Fruit fly (Drosophila melanogaster) whole organism, embryonic: ENCODE data around the gene CG13258.

Experiments used
- Abd-B ChIP-seq: fragments of 200-800 bp; sonication (Bioruptor generic); optimal IDR thresholded peaks from 2 replicates; lab custom pipeline; 2018; ENCODE audit warnings: missing biosample characterization, mild to moderate bottlenecking, missing genetic modification characterization, moderate library complexity
- Awh ChIP-seq: fragments of 200-800 bp; sonication (Bioruptor generic); IDR thresholded peaks from 2 replicates; pipeline ENCODE4, ENCODE4 v1.3.6; 2022; ENCODE audit warnings: missing biosample characterization, missing genetic modification characterization
- Bteb2 ChIP-seq: fragments of 200-800 bp; sonication (Bioruptor generic); optimal IDR thresholded peaks from 2 replicates; lab custom pipeline; 2016; ENCODE audit warnings: missing biosample characterization, missing genetic modification characterization
- CG11560 ChIP-seq: fragments of 200-800 bp; sonication (Bioruptor generic); IDR thresholded peaks from 3 replicates; pipeline ENCODE4 v1.3.6; 2022; ENCODE audit warnings: missing biosample characterization, missing genetic modification characterization
- CG12769 ChIP-seq: fragments of 200-800 bp; sonication (Bioruptor generic); optimal IDR thresholded peaks from 2 replicates; lab custom pipeline; 2019; ENCODE audit warnings: missing biosample characterization, mild to moderate bottlenecking, missing genetic modification characterization, moderate library complexity
- CG14860 ChIP-seq: fragments of 200-800 bp; sonication (Bioruptor generic); IDR thresholded peaks from 3 replicates; pipeline ENCODE4 v1.3.6; 2022; ENCODE audit warnings: missing biosample characterization, missing genetic modification characterization; ENCODE audit not compliant: partially characterized antibody
- CG16815 ChIP-seq: fragments of 200-800 bp; sonication (Bioruptor generic); optimal IDR thresholded peaks from 3 replicates; lab custom pipeline; 2017; ENCODE audit warnings: missing biosample characterization, mild to moderate bottlenecking, missing genetic modification characterization
- CG17186 ChIP-seq: fragments of 200-800 bp; sonication (Bioruptor generic); optimal IDR thresholded peaks from 3 replicates; lab custom pipeline; 2017; ENCODE audit warnings: missing biosample characterization, missing genetic modification reagents, missing genetic modification characterization
- CG17912 ChIP-seq: fragments of 200-800 bp; sonication (Bioruptor generic); optimal IDR thresholded peaks from 2 replicates; lab custom pipeline; 2018; ENCODE audit warnings: missing biosample characterization, mild to moderate bottlenecking, missing genetic modification characterization
- CG1832 ChIP-seq: fragments of 200-800 bp; sonication (Bioruptor generic); optimal IDR thresholded peaks from 2 replicates; lab custom pipeline; 2017; ENCODE audit warnings: missing biosample characterization, mild to moderate bottlenecking, missing genetic modification characterization, inconsistent platforms
- CG2120 ChIP-seq: fragments of 200-800 bp; sonication (Bioruptor generic); optimal IDR thresholded peaks from 3 replicates; lab custom pipeline; 2016; ENCODE audit warnings: missing biosample characterization, missing genetic modification characterization
- CG31365 ChIP-seq: fragments of 200-800 bp; sonication (Bioruptor generic); optimal IDR thresholded peaks from 2 replicates; lab custom pipeline; 2018; ENCODE audit warnings: missing biosample characterization, mild to moderate bottlenecking, missing genetic modification characterization
- CG31388 ChIP-seq: fragments of 200-800 bp; sonication (Bioruptor generic); optimal IDR thresholded peaks from 2 replicates; lab custom pipeline; 2016; ENCODE audit warnings: missing biosample characterization, missing genetic modification characterization
- CG33213 ChIP-seq: fragments of 200-800 bp; sonication (Bioruptor generic); optimal IDR thresholded peaks from 3 replicates; lab custom pipeline; 2016; ENCODE audit warnings: missing biosample characterization, missing genetic modification characterization
- CG3995 ChIP-seq: fragments of 200-800 bp; sonication (Bioruptor generic); optimal IDR thresholded peaks from 3 replicates; lab custom pipeline; 2016; ENCODE audit warnings: missing biosample characterization, missing genetic modification characterization
- CG4424 ChIP-seq: fragments of 200-800 bp; sonication (Bioruptor generic); optimal IDR thresholded peaks from 3 replicates; lab custom pipeline; 2016; ENCODE audit warnings: missing biosample characterization, missing genetic modification characterization
- CG4617 ChIP-seq: fragments of 200-800 bp; sonication (Bioruptor generic); optimal IDR thresholded peaks from 3 replicates; lab custom pipeline; 2016; ENCODE audit warnings: missing biosample characterization, missing genetic modification characterization, borderline replicate concordance
- CG7556 ChIP-seq: fragments of 200-800 bp; sonication (Bioruptor generic); optimal IDR thresholded peaks from 2 replicates; lab custom pipeline; 2017; ENCODE audit warnings: missing biosample characterization, mild to moderate bottlenecking, missing genetic modification characterization
- Doc3 ChIP-seq: fragments of 200-800 bp; sonication (Bioruptor generic); IDR thresholded peaks from 3 replicates; pipeline ENCODE4 v1.3.6; 2022; ENCODE audit warnings: missing biosample characterization, missing genetic modification characterization; ENCODE audit not compliant: partially characterized antibody
- Drgx ChIP-seq: fragments of 200-800 bp; sonication (Bioruptor generic); IDR thresholded peaks from 2 replicates; pipeline ENCODE4 v1.3.6; 2022; ENCODE audit warnings: missing biosample characterization, missing genetic modification characterization
- ERR ChIP-seq: fragments of 200-800 bp; sonication (Bioruptor generic); optimal IDR thresholded peaks from 2 replicates; lab custom pipeline; 2016; ENCODE audit warnings: missing biosample characterization, missing genetic modification characterization
- Fer1 ChIP-seq: fragments of 200-800 bp; sonication (Bioruptor generic); optimal IDR thresholded peaks from 2 replicates; lab custom pipeline; 2017; ENCODE audit warnings: missing biosample characterization, mild to moderate bottlenecking, missing genetic modification characterization
- H2.0 ChIP-seq: fragments of 200-800 bp; sonication (Bioruptor generic); IDR thresholded peaks from 2 replicates; pipeline ENCODE4 v1.3.6; 2022; ENCODE audit warnings: missing biosample characterization, missing genetic modification characterization
- Mad ChIP-seq: fragments of 200-800 bp; sonication (Bioruptor generic); optimal IDR thresholded peaks from 2 replicates; lab custom pipeline; 2016; ENCODE audit warnings: missing biosample characterization, missing genetic modification characterization
- PHDP ChIP-seq: fragments of 200-800 bp; sonication (Bioruptor generic); optimal IDR thresholded peaks from 3 replicates; lab custom pipeline; 2018; ENCODE audit warnings: missing biosample characterization, mild to moderate bottlenecking, missing genetic modification characterization, moderate library complexity
- Ptx1 ChIP-seq: fragments of 200-800 bp; sonication (Bioruptor generic); IDR thresholded peaks from 2 replicates; pipeline ENCODE4 v1.3.6; 2022; ENCODE audit warnings: missing biosample characterization, missing genetic modification characterization
- Sox102F ChIP-seq: fragments of 200-800 bp; sonication (Bioruptor generic); optimal IDR thresholded peaks from 2 replicates; lab custom pipeline; 2018; ENCODE audit warnings: missing biosample characterization, mild to moderate bottlenecking, missing genetic modification characterization, moderate library complexity
- al ChIP-seq: fragments of 200-800 bp; sonication (Bioruptor generic); IDR thresholded peaks from 2 replicates; pipeline ENCODE4 v1.3.6; 2022; ENCODE audit warnings: missing biosample characterization, missing genetic modification characterization
- ase ChIP-seq: fragments of 200-800 bp; sonication (Bioruptor generic); IDR thresholded peaks from 3 replicates; pipeline ENCODE4 v1.3.6; 2022; ENCODE audit warnings: missing biosample characterization, missing genetic modification characterization
- bsh ChIP-seq, 2 experiments: fragments of 200-800 bp; sonication (Bioruptor generic); optimal IDR thresholded peaks; 2 replicates each; lab custom pipeline; 2017 to 2018; ENCODE audit warnings: mild to moderate bottlenecking in 2 of 2, missing biosample characterization in 2 of 2, missing genetic modification characterization in 2 of 2, moderate library complexity in 1 of 2
- btn ChIP-seq: fragments of 200-800 bp; sonication (Bioruptor generic); optimal IDR thresholded peaks from 2 replicates; lab custom pipeline; 2016; ENCODE audit warnings: missing biosample characterization, missing genetic modification characterization
- chif ChIP-seq, 2 experiments: fragments of 200-800 bp; sonication (Bioruptor generic); optimal IDR thresholded peaks; 3 replicates each; lab custom pipeline; 2016; ENCODE audit warnings: missing biosample characterization in 2 of 2, missing genetic modification characterization in 2 of 2
- crc ChIP-seq: fragments of 200-800 bp; sonication (Bioruptor generic); optimal IDR thresholded peaks from 2 replicates; lab custom pipeline; 2016; ENCODE audit warnings: missing biosample characterization, missing genetic modification characterization
- dmrt11E ChIP-seq: fragments of 200-800 bp; sonication (Bioruptor generic); optimal IDR thresholded peaks from 3 replicates; lab custom pipeline; 2018; ENCODE audit warnings: missing biosample characterization, mild to moderate bottlenecking, missing genetic modification characterization, moderate library complexity
- en ChIP-seq: fragments of 200-800 bp; sonication (Bioruptor generic); optimal IDR thresholded peaks from 2 replicates; lab custom pipeline; 2016; ENCODE audit warnings: missing biosample characterization, missing genetic modification characterization
- gcm2 ChIP-seq: fragments of 200-800 bp; sonication (Bioruptor generic); optimal IDR thresholded peaks from 2 replicates; lab custom pipeline; 2016; ENCODE audit warnings: missing biosample characterization, missing genetic modification characterization
- gt ChIP-seq: fragments of 200-800 bp; sonication (Bioruptor generic); IDR thresholded peaks from 2 replicates; pipeline ENCODE4 v1.3.6; 2022; ENCODE audit warnings: missing biosample characterization, missing genetic modification characterization
- her ChIP-seq: fragments of 200-800 bp; sonication (Bioruptor generic); optimal IDR thresholded peaks from 2 replicates; lab custom pipeline; 2016; ENCODE audit warnings: missing biosample characterization, missing genetic modification characterization
- kah ChIP-seq: fragments of 200-800 bp; sonication (Bioruptor generic); optimal IDR thresholded peaks from 2 replicates; lab custom pipeline; 2018; ENCODE audit warnings: missing biosample characterization, mild to moderate bottlenecking, missing genetic modification characterization
- oc ChIP-seq: fragments of 200-800 bp; sonication (Bioruptor generic); optimal IDR thresholded peaks from 2 replicates; lab custom pipeline; 2018; ENCODE audit warnings: missing biosample characterization, mild to moderate bottlenecking, missing genetic modification characterization, moderate library complexity
- otp ChIP-seq: fragments of 200-800 bp; sonication (Bioruptor generic); IDR thresholded peaks from 3 replicates; pipeline ENCODE4, ENCODE4 v1.3.6; 2022; ENCODE audit warnings: missing biosample characterization, missing genetic modification characterization
- pnt ChIP-seq: fragments of 200-800 bp; sonication (Bioruptor generic); optimal IDR thresholded peaks from 3 replicates; lab custom pipeline; 2016; ENCODE audit warnings: missing biosample characterization, missing genetic modification characterization
- psq ChIP-seq: fragments of 200-800 bp; sonication (Bioruptor generic); optimal IDR thresholded peaks from 2 replicates; lab custom pipeline; 2017; ENCODE audit warnings: missing biosample characterization, missing genetic modification characterization
- schlank ChIP-seq: fragments of 200-800 bp; sonication (Bioruptor generic); optimal IDR thresholded peaks from 2 replicates; lab custom pipeline; 2018; ENCODE audit warnings: missing biosample characterization, mild to moderate bottlenecking, missing genetic modification characterization
- sd ChIP-seq: fragments of 200-800 bp; sonication (Bioruptor generic); optimal IDR thresholded peaks from 3 replicates; lab custom pipeline; 2018; ENCODE audit warnings: missing biosample characterization, mild to moderate bottlenecking, missing genetic modification characterization, moderate library complexity
- shn ChIP-seq: fragments of 200-800 bp; sonication (Bioruptor generic); optimal IDR thresholded peaks from 3 replicates; lab custom pipeline; 2016; ENCODE audit warnings: missing biosample characterization, missing genetic modification characterization
- sqz ChIP-seq: fragments of 200-800 bp; sonication (Bioruptor generic); optimal IDR thresholded peaks from 3 replicates; lab custom pipeline; 2018; ENCODE audit warnings: missing biosample characterization, mild to moderate bottlenecking, missing genetic modification characterization
- stwl ChIP-seq: fragments of 200-800 bp; sonication (Bioruptor generic); optimal IDR thresholded peaks from 3 replicates; lab custom pipeline; 2018; ENCODE audit warnings: missing biosample characterization, mild to moderate bottlenecking, missing genetic modification characterization, moderate library complexity
- unpg ChIP-seq: fragments of 200-800 bp; sonication (Bioruptor generic); optimal IDR thresholded peaks from 3 replicates; lab custom pipeline; 2018; ENCODE audit warnings: missing biosample characterization, mild to moderate bottlenecking, missing genetic modification characterization, moderate library complexity
- zfh1 ChIP-seq: fragments of 200-800 bp; sonication (Bioruptor generic); IDR thresholded peaks from 3 replicates; pipeline ENCODE4 v1.3.6; 2022; ENCODE audit warnings: missing biosample characterization, missing genetic modification characterization

CG13258 gene

dm6 chr2L:16285692-16286359 lies 7.0 kb downstream of the CG13258 start (continued):
- TF ChIP-seq sd (tag; lab: Kevin White, UChicago) = peak; percentile 73
- peak; percentile 67 for TF ChIP-seq en
- no peak for TF ChIP-seq gt (GFP tag; lab: Robert Waterston, UW)
- TF ChIP-seq gcm2 (GFP tag; lab: Kevin White, UChicago) = peak; percentile 32
- TF ChIP-seq chif (GFP tag; optimal IDR thresholded peaks at IDR 0.05; lab: Kevin White, UChicago) = peak; percentile 84 to 92
- TF ChIP-seq shn (GFP tag; lab: Kevin White, UChicago) = peak; percentile 82
- TF ChIP-seq CG7556 (GFP tag; lab: Kevin White, UChicago) = no peak
- peak; percentile 36 for TF ChIP-seq stwl (tag; lab: Kevin White, UChicago)
- TF ChIP-seq btn = peak; percentile 68
- TF ChIP-seq ase (GFP tag; lab: Robert Waterston, UW) = no peak
- peak; percentile 66 for TF ChIP-seq CG1832
- TF ChIP-seq CG2120 = peak; percentile 88
- peak; percentile 35 for TF ChIP-seq CG17912 (GFP tag; lab: Kevin White, UChicago)
- no peak for TF ChIP-seq Awh
- peak; percentile 68 for TF ChIP-seq kah (GFP tag; lab: Kevin White, UChicago)
- TF ChIP-seq CG14860 (GFP tag; lab: Robert Waterston, UW) = no peak
- TF ChIP-seq Sox102F (GFP tag; lab: Kevin White, UChicago) = peak; percentile 94
- TF ChIP-seq Mad = peak; percentile 85
- no peak for TF ChIP-seq Drgx (GFP tag; lab: Robert Waterston, UW)
- TF ChIP-seq unpg = peak; percentile 94
- TF ChIP-seq dmrt11E (tag; lab: Kevin White, UChicago) = peak; percentile 90
- TF ChIP-seq CG4424 = peak; percentile 83
- peak; percentile 55 for TF ChIP-seq CG31388 (GFP tag; lab: Kevin White, UChicago)
- TF ChIP-seq her (GFP tag; lab: Kevin White, UChicago) = peak; percentile 87
- TF ChIP-seq Doc3 (GFP tag; lab: Robert Waterston, UW) = no peak
- no peak for TF ChIP-seq otp (GFP tag; lab: Robert Waterston, UW)
- peak; percentile 92 for TF ChIP-seq oc
- no peak for TF ChIP-seq Ptx1
- TF ChIP-seq pnt (GFP tag; lab: Kevin White, UChicago) = peak; percentile 87
- TF ChIP-seq ERR (GFP tag; lab: Kevin White, UChicago) = peak; percentile 59
- TF ChIP-seq sqz (GFP tag; lab: Kevin White, UChicago) = peak; percentile 25
- TF ChIP-seq zfh1 (GFP tag; lab: Robert Waterston, UW) = no peak
- peak; percentile 63 for TF ChIP-seq CG31365 (tag; lab: Kevin White, UChicago)
- TF ChIP-seq CG4617 (GFP tag; lab: Kevin White, UChicago) = peak; percentile 61
- peak; percentile 23 for TF ChIP-seq CG3995
- peak; percentile 82 for TF ChIP-seq CG33213 (GFP tag; lab: Kevin White, UChicago)
- peak; percentile 80 for TF ChIP-seq schlank
- TF ChIP-seq crc = peak; percentile 81
- peak; percentile 78 for TF ChIP-seq CG16815 (GFP tag; lab: Kevin White, UChicago)
- no peak for TF ChIP-seq al (GFP tag; lab: Robert Waterston, UW)
- TF ChIP-seq CG17186 (GFP tag; lab: Kevin White, UChicago) = peak; percentile 47
- TF ChIP-seq psq (GFP tag; lab: Kevin White, UChicago) = peak; percentile 48
- peak; percentile 2 to 92 for TF ChIP-seq bsh (GFP tag; optimal IDR thresholded peaks at IDR 0.05; lab: Kevin White, UChicago)
- TF ChIP-seq CG12769 = peak; percentile 92
- no peak for TF ChIP-seq H2.0 (GFP tag; lab: Robert Waterston, UW)
- TF ChIP-seq Abd-B (GFP tag; lab: Kevin White, UChicago) = peak; percentile 88
- TF ChIP-seq Bteb2 (GFP tag; lab: Kevin White, UChicago) = peak; percentile 71
- TF ChIP-seq CG11560 = no peak
- peak; percentile 92 for TF ChIP-seq PHDP
- peak; percentile 79 for TF ChIP-seq Fer1 (GFP tag; lab: Kevin White, UChicago)
